Worm (Caenorhabditis elegans) whole organism, L2 larva: ENCODE measurements around the gene F54F7.8.

ENCODE experiments used
- fos-1 ChIP-seq: fragments of 150-350 bp; optimal IDR thresholded peaks from 2 replicates; lab custom pipeline; 2014; ENCODE audit warnings: missing biosample characterization, missing genetic modification characterization
- lsy-2 ChIP-seq, 2 experiments: fragments of 150-350 bp in 1 of 2; sonication (generic microtip) in 1 of 2; optimal IDR thresholded peaks; 2 replicates each; lab custom pipeline; 2014 to 2017; ENCODE audit warnings: missing biosample characterization in 2 of 2, missing genetic modification characterization in 2 of 2
- mbf-1 ChIP-seq: sonication (generic microtip); optimal IDR thresholded peaks from 2 replicates; lab custom pipeline; 2017; ENCODE audit warnings: missing biosample characterization, missing genetic modification characterization
- nhr-11 ChIP-seq: fragments of 150-350 bp; optimal IDR thresholded peaks from 2 replicates; lab custom pipeline; 2014; ENCODE audit warnings: missing biosample characterization, missing genetic modification characterization
- nhr-12 ChIP-seq: fragments of 150-350 bp; optimal IDR thresholded peaks from 2 replicates; lab custom pipeline; 2014; ENCODE audit warnings: missing biosample characterization, missing genetic modification characterization
- peb-1 ChIP-seq: fragments of 150-350 bp; optimal IDR thresholded peaks from 2 replicates; lab custom pipeline; 2014; ENCODE audit warnings: missing biosample characterization, missing genetic modification characterization
- snpc-4 ChIP-seq: fragments of 150-350 bp; optimal IDR thresholded peaks from 2 replicates; lab custom pipeline; 2014; ENCODE audit warnings: missing biosample characterization, missing genetic modification characterization
- ztf-4 ChIP-seq: fragments of 150-350 bp; optimal IDR thresholded peaks from 2 replicates; lab custom pipeline; 2014; ENCODE audit warnings: missing biosample characterization, missing genetic modification characterization

- no peak for TF ChIP-seq lsy-2 (tag; optimal IDR thresholded peaks at IDR 0.05; lab: Kevin White, UChicago)
- no peak for TF ChIP-seq nhr-11 (tag; lab: Kevin White, UChicago)
- TF ChIP-seq nhr-12 (tag; lab: Kevin White, UChicago): no peak
- TF ChIP-seq ztf-4 (tag; lab: Kevin White, UChicago): no peak
- TF ChIP-seq peb-1 (tag; lab: Kevin White, UChicago): no peak
- TF ChIP-seq fos-1: no peak
- TF ChIP-seq snpc-4 (tag; lab: Kevin White, UChicago): no peak
- TF ChIP-seq mbf-1 (tag; lab: Kevin White, UChicago): no peak
Observed at ce11 chrX:11806175-11806853, 48.5 kb downstream of the F54F7.8 start.
